Worm (Caenorhabditis elegans) whole organism, L4 larva: Measurements from ENCODE around the gene adh-5.

Experiments used
- aha-1 ChIP-seq: fragments of 150-350 bp; peaks from one replicate; lab custom pipeline; 2014; ENCODE audit warnings: missing biosample characterization, missing genetic modification characterization
- fkh-10 ChIP-seq: fragments of 150-350 bp; optimal IDR thresholded peaks from 2 replicates; lab custom pipeline; 2014; ENCODE audit warnings: missing biosample characterization, missing genetic modification reagents, missing genetic modification characterization
- skn-1 ChIP-seq: fragments of 150-350 bp; optimal IDR thresholded peaks from 2 replicates; lab custom pipeline; 2014; ENCODE audit warnings: missing biosample characterization, missing genetic modification characterization
- unc-62 ChIP-seq, 3 experiments: fragments of 150-350 bp in 1 of 3; sonication (generic microtip); optimal IDR thresholded peaks in 2 of 3; peaks in 1 of 3; 1 replicate in 1 of 3; 2 replicates in 2 of 3; lab custom pipeline; 2014 to 2017; ENCODE audit warnings: missing biosample characterization in 3 of 3, missing genetic modification characterization in 3 of 3, missing genetic modification reagents in 3 of 3, missing genotype in 1 of 3

ce11 chrV:889216-889615 lies 22.4 kb upstream of the adh-5 start, which contains the start of gene T02B11.6:
- no peak for TF ChIP-seq fkh-10 (GFP tag; lab: Kevin White, UChicago)
- no peak for TF ChIP-seq aha-1 (tag; lab: Kevin White, UChicago)
- no peak for TF ChIP-seq unc-62 (GFP tag; optimal IDR thresholded peaks at IDR 0.05 in 1 of 2; lab: Kevin White, UChicago)
- no peak for TF ChIP-seq unc-62 (tag; optimal IDR thresholded peaks at IDR 0.05; lab: Kevin White, UChicago)
- TF ChIP-seq skn-1, result no peak
